Fruit fly (Drosophila melanogaster): ENCODE measurements around the gene CG5645.
A peak's percentile ranks its signal among the peaks of the same experiment; 100 is the strongest.

Gene CG5645

DNA sequence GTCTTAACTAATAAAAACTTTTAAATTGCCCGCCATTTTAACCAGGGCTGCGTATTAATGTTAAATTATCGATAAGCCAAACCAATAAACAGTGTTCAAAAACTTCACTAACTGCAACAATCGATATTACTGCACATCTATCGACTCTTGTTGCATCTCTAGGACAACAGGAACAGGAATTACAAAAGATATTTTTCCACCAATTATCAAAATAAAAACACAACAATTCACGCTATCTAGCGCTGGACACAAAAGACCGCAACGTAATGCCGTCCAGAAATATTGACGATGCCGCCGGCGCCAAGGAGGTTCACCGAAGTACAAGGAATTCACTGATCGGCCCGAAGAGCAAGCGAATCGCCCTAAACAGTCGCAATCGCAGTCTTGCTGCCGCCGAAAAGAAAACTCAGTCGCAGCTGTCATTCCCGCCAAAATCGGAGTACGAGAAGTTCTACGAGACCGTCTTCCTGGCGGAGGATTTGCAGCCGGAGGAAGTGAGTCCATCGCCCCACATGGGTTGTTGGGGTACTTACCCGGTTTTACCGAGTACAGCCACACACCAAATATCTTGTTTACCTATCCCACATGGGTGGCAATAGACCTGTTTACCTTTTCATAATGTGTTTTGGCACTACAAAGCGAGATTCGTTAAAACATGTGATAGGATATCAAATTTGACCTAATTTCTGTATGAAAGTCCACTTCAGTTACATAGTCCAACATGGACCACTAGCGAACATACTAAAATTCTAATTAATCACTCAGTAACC lies 20.4 kb downstream of the CG5645 start, which contains the start of gene vers (continued):
- TF ChIP-seq amos (GFP tag; IDR thresholded peaks at IDR 0.05; ENCODE audit: partially characterized antibody) (peak; percentile 96), ttk (GFP tag; IDR thresholded peaks at IDR 0.05) (no peak), pnt (GFP tag; optimal IDR thresholded peaks at IDR 0.05) (no peak), CG4617 (GFP tag; optimal IDR thresholded peaks at IDR 0.05; ENCODE audit: borderline replicate concordance) (peak; percentile 82), bsh (GFP tag; optimal IDR thresholded peaks at IDR 0.05) (no peak), CG1647 (GFP tag; optimal IDR thresholded peaks at IDR 0.05) (no peak), CG12071 (GFP tag; optimal IDR thresholded peaks at IDR 0.05) (no peak), Blimp-1 (GFP tag; optimal IDR thresholded peaks at IDR 0.05) (no peak), Bdp1 (GFP tag; optimal IDR thresholded peaks at IDR 0.05) (no peak), Fer2 (tag; optimal IDR thresholded peaks at IDR 0.05) (no peak), cg (GFP tag; optimal IDR thresholded peaks at IDR 0.05) (no peak), CkIIα-i1 (GFP tag; IDR thresholded peaks at IDR 0.05) (no peak), HLH54F (GFP tag; optimal IDR thresholded peaks at IDR 0.05) (peak; percentile 25), CG4730 (GFP tag; IDR thresholded peaks at IDR 0.05) (no peak), CG8478 (optimal IDR thresholded peaks at IDR 0.05) (no peak), CG2199 (GFP tag; IDR thresholded peaks at IDR 0.05) (no peak), CG11093 (GFP tag; IDR thresholded peaks at IDR 0.05) (peak; percentile 17; the same call in 1 of the 3 replicates), cato (GFP tag; optimal IDR thresholded peaks at IDR 0.05; ENCODE audit: borderline replicate concordance) (no peak), Fer1 (GFP tag; optimal IDR thresholded peaks at IDR 0.05) (peak; percentile 32), slou (GFP tag; optimal IDR thresholded peaks at IDR 0.05) (no peak), CG13296 (GFP tag; optimal IDR thresholded peaks at IDR 0.05) (peak; percentile 29), Hr78 (GFP tag; optimal IDR thresholded peaks at IDR 0.05) (no peak), D19A (tag; optimal IDR thresholded peaks at IDR 0.05) (no peak), odd (GFP tag; optimal IDR thresholded peaks at IDR 0.05) (no peak), pita (GFP tag; optimal IDR thresholded peaks at IDR 0.05) (no peak), CG5245 (GFP tag; optimal IDR thresholded peaks at IDR 0.05) (no peak), CG3995 (GFP tag; optimal IDR thresholded peaks at IDR 0.05) (peak; percentile 85), caup (GFP tag; optimal IDR thresholded peaks at IDR 0.05; ENCODE audit: severe bottlenecking) (no peak), dati (GFP tag; IDR thresholded peaks at IDR 0.05) (no peak), Usf (GFP tag; optimal IDR thresholded peaks at IDR 0.05) (no peak), CG31388 (GFP tag; optimal IDR thresholded peaks at IDR 0.05) (no peak), disco-r (GFP tag; optimal IDR thresholded peaks at IDR 0.05) (no peak), Nf-YA (GFP tag; IDR thresholded peaks at IDR 0.05) (no peak), CG10431 (GFP tag; optimal IDR thresholded peaks at IDR 0.05) (no peak), CG34224 (GFP tag; IDR thresholded peaks at IDR 0.05; ENCODE audit: partially characterized antibody) (peak; percentile 94), ap (GFP tag; IDR thresholded peaks at IDR 0.05) (no peak), CG4282 (GFP tag; optimal IDR thresholded peaks at IDR 0.05) (no peak), CG31224 (GFP tag; IDR thresholded peaks at IDR 0.05) (no peak), schlank (tag; optimal IDR thresholded peaks at IDR 0.05) (no peak), Dref (GFP tag; IDR thresholded peaks at IDR 0.05) (peak; percentile 97), bbx (GFP tag; IDR thresholded peaks at IDR 0.05; ENCODE audit: partially characterized antibody) (peak; percentile 95), CG17568 (GFP tag; optimal IDR thresholded peaks at IDR 0.05) (no peak), CG11696 (GFP tag; IDR thresholded peaks at IDR 0.05) (no peak), ab (GFP tag; optimal IDR thresholded peaks at IDR 0.05) (no peak), slp2 (GFP tag; optimal IDR thresholded peaks at IDR 0.05) (no peak), Ssrp (tag; optimal IDR thresholded peaks at IDR 0.05) (no peak), CG14050 (GFP tag; IDR thresholded peaks at IDR 0.05) (no peak), jigr1 (GFP tag; IDR thresholded peaks at IDR 0.05) (no peak), C15 (GFP tag; IDR thresholded peaks at IDR 0.05) (no peak), ci (GFP tag; IDR thresholded peaks at IDR 0.05) (peak; percentile 32; the same call in 2 of the 3 replicates)
